Fruit fly (Drosophila melanogaster) whole organism, embryonic: ENCODE data around the gene Vha16-3.

ENCODE experiments used
- Antp ChIP-seq: fragments of 200-800 bp; sonication (Bioruptor generic); optimal IDR thresholded peaks from 3 replicates; lab custom pipeline; 2016; ENCODE audit warnings: missing biosample characterization, missing genetic modification characterization
- Asciz ChIP-seq: fragments of 200-800 bp; sonication (Bioruptor generic); optimal IDR thresholded peaks from 2 replicates; lab custom pipeline; 2017; ENCODE audit warnings: missing biosample characterization, mild to moderate bottlenecking, missing genetic modification characterization, missing genetic modification reagents
- Bdp1 ChIP-seq: fragments of 200-800 bp; sonication (Bioruptor generic); optimal IDR thresholded peaks from 3 replicates; lab custom pipeline; 2016; ENCODE audit warnings: missing biosample characterization, missing genetic modification characterization
- CG1024 ChIP-seq: fragments of 200-800 bp; sonication (Bioruptor generic); IDR thresholded peaks from 2 replicates; pipeline ENCODE4 v1.3.6; 2022; ENCODE audit warnings: missing biosample characterization, missing genetic modification characterization
- CG10959 ChIP-seq: fragments of 200-800 bp; sonication (Bioruptor generic); IDR thresholded peaks from 2 replicates; pipeline ENCODE4 v1.3.6; 2022; ENCODE audit warnings: missing biosample characterization, missing genetic modification characterization
- CG12391 ChIP-seq: fragments of 200-800 bp; sonication (Bioruptor generic); optimal IDR thresholded peaks from 3 replicates; lab custom pipeline; 2018; ENCODE audit warnings: missing biosample characterization, mild to moderate bottlenecking, missing genetic modification characterization, moderate library complexity
- CG13424 ChIP-seq: fragments of 200-800 bp; sonication (Bioruptor generic); optimal IDR thresholded peaks from 2 replicates; lab custom pipeline; 2019; ENCODE audit warnings: missing biosample characterization, mild to moderate bottlenecking, missing genetic modification characterization, moderate library complexity
- CG14441 ChIP-seq: fragments of 200-800 bp; sonication (Bioruptor generic); IDR thresholded peaks from 2 replicates; pipeline ENCODE4 v1.3.6; 2022; ENCODE audit warnings: missing biosample characterization, missing genetic modification characterization
- CG15269 ChIP-seq: fragments of 200-800 bp; sonication (Bioruptor generic); optimal IDR thresholded peaks from 2 replicates; lab custom pipeline; 2018; ENCODE audit warnings: missing biosample characterization, mild to moderate bottlenecking, missing genetic modification characterization, moderate library complexity
- CG16813 ChIP-seq: fragments of 200-800 bp; sonication (Bioruptor generic); IDR thresholded peaks from 3 replicates; pipeline ENCODE4 v1.3.6; 2022; ENCODE audit warnings: missing biosample characterization, missing genetic modification characterization; ENCODE audit not compliant: partially characterized antibody
- CG17359 ChIP-seq: fragments of 200-800 bp; sonication (Bioruptor generic); optimal IDR thresholded peaks from 3 replicates; lab custom pipeline; 2018; ENCODE audit warnings: missing biosample characterization, mild to moderate bottlenecking, missing genetic modification characterization, moderate library complexity
- CG17385 ChIP-seq: fragments of 200-800 bp; sonication (Bioruptor generic); optimal IDR thresholded peaks from 3 replicates; lab custom pipeline; 2018; ENCODE audit warnings: missing biosample characterization, mild to moderate bottlenecking, missing genetic modification characterization
- CG18262 ChIP-seq: fragments of 200-800 bp; optimal IDR thresholded peaks from 3 replicates; lab custom pipeline; 2019; ENCODE audit warnings: missing biosample characterization, mild to moderate bottlenecking, missing genetic modification characterization, moderate library complexity
- CG31441 ChIP-seq: fragments of 200-800 bp; sonication (Bioruptor generic); IDR thresholded peaks from 2 replicates; pipeline ENCODE4 v1.3.6; 2022; ENCODE audit warnings: missing biosample characterization, missing genetic modification characterization
- CG34376 ChIP-seq: fragments of 200-800 bp; sonication (Bioruptor generic); optimal IDR thresholded peaks from 2 replicates; lab custom pipeline; 2018; ENCODE audit warnings: missing biosample characterization, mild to moderate bottlenecking, missing genetic modification characterization
- CG4820 ChIP-seq: fragments of 200-800 bp; sonication (Bioruptor generic); optimal IDR thresholded peaks from 3 replicates; lab custom pipeline; 2016; ENCODE audit warnings: missing biosample characterization, missing genetic modification characterization
- CG6175 ChIP-seq: fragments of 200-800 bp; sonication (Bioruptor generic); IDR thresholded peaks from 3 replicates; pipeline ENCODE4 v1.3.6; 2022; ENCODE audit warnings: missing biosample characterization, missing genetic modification characterization
- CG6254 ChIP-seq: fragments of 200-800 bp; sonication (Bioruptor generic); optimal IDR thresholded peaks from 3 replicates; lab custom pipeline; 2017; ENCODE audit warnings: mild to moderate bottlenecking, missing biosample characterization, missing genetic modification reagents, missing genetic modification characterization
- CG7556 ChIP-seq: fragments of 200-800 bp; sonication (Bioruptor generic); optimal IDR thresholded peaks from 2 replicates; lab custom pipeline; 2017; ENCODE audit warnings: missing biosample characterization, mild to moderate bottlenecking, missing genetic modification characterization
- CG8089 ChIP-seq: fragments of 200-800 bp; sonication (Bioruptor generic); optimal IDR thresholded peaks from 3 replicates; lab custom pipeline; 2016; ENCODE audit warnings: missing biosample characterization, missing genetic modification characterization
- CG9437 ChIP-seq: fragments of 200-800 bp; sonication (Bioruptor generic); optimal IDR thresholded peaks from 2 replicates; lab custom pipeline; 2018; ENCODE audit warnings: missing biosample characterization, mild to moderate bottlenecking, missing genetic modification characterization
- CoRest ChIP-seq: fragments of 200-800 bp; sonication (Bioruptor generic); optimal IDR thresholded peaks from 3 replicates; lab custom pipeline; 2018; ENCODE audit warnings: missing biosample characterization, mild to moderate bottlenecking, missing genetic modification characterization, moderate library complexity
- D19A ChIP-seq: fragments of 200-800 bp; optimal IDR thresholded peaks from 3 replicates; lab custom pipeline; 2019; ENCODE audit warnings: missing biosample characterization, mild to moderate bottlenecking, missing genetic modification characterization, moderate library complexity
- Dek ChIP-seq: fragments of 200-800 bp; sonication (Bioruptor generic); optimal IDR thresholded peaks from 3 replicates; lab custom pipeline; 2019; ENCODE audit warnings: missing biosample characterization, mild to moderate bottlenecking, missing genetic modification characterization, moderate library complexity
- Drgx ChIP-seq: fragments of 200-800 bp; sonication (Bioruptor generic); IDR thresholded peaks from 2 replicates; pipeline ENCODE4 v1.3.6; 2022; ENCODE audit warnings: missing biosample characterization, missing genetic modification characterization
- Gsc ChIP-seq: fragments of 200-800 bp; sonication (Bioruptor generic); IDR thresholded peaks from 2 replicates; pipeline ENCODE4 v1.3.6; 2022; ENCODE audit warnings: missing biosample characterization, missing genetic modification characterization
- Hr39 ChIP-seq: fragments of >200 bp; optimal IDR thresholded peaks from 2 replicates; lab custom pipeline; 2017
- Hr51 ChIP-seq, 2 experiments: fragments of 200-800 bp; sonication (Bioruptor generic); optimal IDR thresholded peaks; 2 replicates in 1 of 2; 3 replicates in 1 of 2; lab custom pipeline; 2016 to 2018; ENCODE audit warnings: missing biosample characterization in 2 of 2, missing genetic modification characterization in 2 of 2, mild to moderate bottlenecking in 1 of 2, moderate library complexity in 1 of 2
- Mrtf ChIP-seq: fragments of 200-800 bp; sonication (Bioruptor generic); IDR thresholded peaks from 3 replicates; pipeline ENCODE4 v1.3.6; 2022; ENCODE audit warnings: missing biosample characterization, missing genetic modification characterization
- PHDP ChIP-seq: fragments of 200-800 bp; sonication (Bioruptor generic); optimal IDR thresholded peaks from 3 replicates; lab custom pipeline; 2018; ENCODE audit warnings: missing biosample characterization, mild to moderate bottlenecking, missing genetic modification characterization, moderate library complexity
- Ptx1 ChIP-seq: fragments of 200-800 bp; sonication (Bioruptor generic); IDR thresholded peaks from 2 replicates; pipeline ENCODE4 v1.3.6; 2022; ENCODE audit warnings: missing biosample characterization, missing genetic modification characterization
- Sox100B ChIP-seq: fragments of 200-800 bp; sonication (Bioruptor generic); optimal IDR thresholded peaks from 3 replicates; lab custom pipeline; 2018; ENCODE audit warnings: missing biosample characterization, mild to moderate bottlenecking, missing genetic modification characterization
- Sox102F ChIP-seq: fragments of 200-800 bp; sonication (Bioruptor generic); optimal IDR thresholded peaks from 2 replicates; lab custom pipeline; 2018; ENCODE audit warnings: missing biosample characterization, mild to moderate bottlenecking, missing genetic modification characterization, moderate library complexity
- Ssrp ChIP-seq: fragments of 200-800 bp; sonication (Bioruptor generic); optimal IDR thresholded peaks from 2 replicates; lab custom pipeline; 2018; ENCODE audit warnings: missing biosample characterization, mild to moderate bottlenecking, missing genetic modification characterization, moderate library complexity
- bab2 ChIP-seq: fragments of 200-800 bp; sonication (Bioruptor generic); optimal IDR thresholded peaks from 2 replicates; lab custom pipeline; 2016; ENCODE audit warnings: missing biosample characterization, missing genetic modification characterization
- bigmax ChIP-seq: fragments of 200-800 bp; sonication (Bioruptor generic); optimal IDR thresholded peaks from 2 replicates; lab custom pipeline; 2018; ENCODE audit warnings: missing biosample characterization, mild to moderate bottlenecking, missing genetic modification characterization
- btn ChIP-seq: fragments of 200-800 bp; sonication (Bioruptor generic); optimal IDR thresholded peaks from 2 replicates; lab custom pipeline; 2016; ENCODE audit warnings: missing biosample characterization, missing genetic modification characterization
- dmrt99B ChIP-seq: fragments of 200-800 bp; sonication (Bioruptor generic); optimal IDR thresholded peaks from 2 replicates; lab custom pipeline; 2018; ENCODE audit warnings: missing biosample characterization, mild to moderate bottlenecking, missing genetic modification characterization, moderate library complexity
- dysf ChIP-seq: fragments of 200-800 bp; sonication (Bioruptor generic); IDR thresholded peaks from 3 replicates; pipeline ENCODE4 v1.3.6; 2022; ENCODE audit warnings: missing biosample characterization, missing genetic modification characterization
- gfzf ChIP-seq: fragments of 200-800 bp; sonication (Bioruptor generic); optimal IDR thresholded peaks from 2 replicates; lab custom pipeline; 2016; ENCODE audit warnings: missing biosample characterization, mild to moderate bottlenecking, missing genetic modification characterization, moderate library complexity
- lov ChIP-seq, 2 experiments: fragments of 200-800 bp in 1 of 2; fragments of >200 bp in 1 of 2; sonication (Bioruptor generic) in 1 of 2; IDR thresholded peaks in 1 of 2; optimal IDR thresholded peaks in 1 of 2; 2 replicates in 1 of 2; 3 replicates in 1 of 2; pipeline versions ENCODE4 v1.3.6 to Lab custom; 2017 to 2022; ENCODE audit warnings: missing biosample characterization in 1 of 2, missing genetic modification characterization in 1 of 2
- mld ChIP-seq: fragments of 200-800 bp; sonication (Bioruptor generic); IDR thresholded peaks from 3 replicates; pipeline ENCODE4 v1.3.6; 2022; ENCODE audit warnings: missing biosample characterization, missing genetic modification characterization; ENCODE audit not compliant: partially characterized antibody
- org-1 ChIP-seq: fragments of 200-800 bp; sonication (Bioruptor generic); optimal IDR thresholded peaks from 2 replicates; lab custom pipeline; 2017; ENCODE audit warnings: missing biosample characterization, missing genetic modification characterization
- pan ChIP-seq, 4 experiments: fragments of >200 bp in 3 of 4; fragments of 200-800 bp in 1 of 4; sonication (Bioruptor generic) in 1 of 4; optimal IDR thresholded peaks in 3 of 4; IDR thresholded peaks in 1 of 4; 2 replicates each; pipeline versions ENCODE4 v1.3.6 to Lab custom; 2017 to 2022; ENCODE audit warnings: missing biosample characterization in 2 of 4, missing genetic modification characterization in 2 of 4, mixed read lengths in 1 of 4
- stc ChIP-seq: fragments of 200-800 bp; sonication (Bioruptor generic); IDR thresholded peaks from 2 replicates; pipeline ENCODE4 v1.3.6; 2022; ENCODE audit warnings: missing biosample characterization, missing genetic modification characterization
- tap ChIP-seq: fragments of 200-800 bp; optimal IDR thresholded peaks from 3 replicates; lab custom pipeline; 2019; ENCODE audit warnings: missing biosample characterization, mild to moderate bottlenecking, missing genetic modification characterization, moderate library complexity

The Vha16-3 gene

dm6 chr3L:11444169-11444568 is 28.9 kb upstream of the Vha16-3 start (continued):
- TF ChIP-seq CG15269: peak; percentile 21
- peak; percentile 26 for TF ChIP-seq CG17385
- peak; percentile 11 for TF ChIP-seq CG12391 (tag; lab: Kevin White, UChicago)
- peak; percentile 35; the same call in 1 of the 2 replicates for TF ChIP-seq CG31441 (GFP tag; lab: Robert Waterston, UW)
- peak; percentile 56 for TF ChIP-seq CoRest
- TF ChIP-seq Asciz (GFP tag; lab: Kevin White, UChicago): peak; percentile 13
- TF ChIP-seq CG18262: peak; percentile 47
- TF ChIP-seq Ptx1 (GFP tag; lab: Robert Waterston, UW): peak; percentile 39; the same call in 1 of the 2 replicates
- TF ChIP-seq PHDP: peak; percentile 7
- TF ChIP-seq CG7556 (GFP tag; lab: Kevin White, UChicago): peak; percentile 19
- peak; percentile 62 for TF ChIP-seq Sox100B (GFP tag; lab: Kevin White, UChicago)
- peak; percentile 9 for TF ChIP-seq Dek
- no peak for TF ChIP-seq bab2 (GFP tag; lab: Kevin White, UChicago)
- no peak for TF ChIP-seq dysf (GFP tag; lab: Robert Waterston, UW)
- peak; percentile 60 for TF ChIP-seq Sox102F
- TF ChIP-seq tap (tag; lab: Kevin White, UChicago): peak; percentile 35
- peak; percentile 33 for TF ChIP-seq Ssrp (tag; lab: Kevin White, UChicago)
- TF ChIP-seq D19A: peak; percentile 89
- peak; percentile 47 for TF ChIP-seq CG13424 (tag; lab: Kevin White, UChicago)
- peak; percentile 7 for TF ChIP-seq CG9437 (GFP tag; lab: Kevin White, UChicago)
- no peak for TF ChIP-seq lov (optimal IDR thresholded peaks at IDR 0.05; lab: Kevin White, UChicago)
- no peak for TF ChIP-seq lov (GFP tag; IDR thresholded peaks at IDR 0.05; lab: Robert Waterston, UW)
- peak in 1 of 2 experiments; percentile 62 for TF ChIP-seq Hr51 (GFP tag; optimal IDR thresholded peaks at IDR 0.05; lab: Kevin White, UChicago)

- TF ChIP-seq CG8089 (GFP tag; lab: Kevin White, UChicago) (no peak), Ptx1 (GFP tag; lab: Robert Waterston, UW) (no peak), CG14441 (no peak), stc (GFP tag; lab: Robert Waterston, UW) (no peak), mld (no peak), gfzf (GFP tag; lab: Kevin White, UChicago) (no peak), btn (GFP tag; lab: Kevin White, UChicago) (no peak), org-1 (GFP tag; lab: Kevin White, UChicago) (no peak), bigmax (GFP tag; lab: Kevin White, UChicago) (no peak), Gsc (GFP tag; lab: Robert Waterston, UW) (no peak), Dek (no peak), CG6175 (no peak), Antp (GFP tag; lab: Kevin White, UChicago) (no peak), CG31441 (GFP tag; lab: Robert Waterston, UW) (no peak), Mrtf (no peak)
Observed at dm6 chr3L:11444861-11445260, 28.2 kb upstream of the Vha16-3 start, which contains the start of gene CG7557. Gene CG7557, plus strand, starts transcription at chr3L:11445161.

- TF ChIP-seq CG17385 (no peak), CG1024 (GFP tag; lab: Robert Waterston, UW) (0 out of 2 replicates have a peak, but pooled peaks have one; percentile 10), Ptx1 (GFP tag; lab: Robert Waterston, UW) (peak; percentile 23; the same call in 1 of the 2 replicates), Bdp1 (no peak), CG17359 (tag; lab: Kevin White, UChicago) (peak; percentile 26), CG34376 (GFP tag; lab: Kevin White, UChicago) (no peak), D19A (peak; percentile 63), CG31441 (GFP tag; lab: Robert Waterston, UW) (peak; percentile 56), Drgx (peak; percentile 90), Hr39 (no peak), CG10959 (0 out of 2 replicates have a peak, but pooled peaks have one; percentile 16), CG16813 (no peak), CG4820 (peak; percentile 9), CG6254 (GFP tag; lab: Kevin White, UChicago) (peak; percentile 28), pan (optimal IDR thresholded peaks at IDR 0.05; lab: Kevin White, UChicago) (no peak), pan (GFP tag; optimal IDR thresholded peaks at IDR 0.05 in 1 of 2, IDR thresholded peaks at IDR 0.05 in 1 of 2) (peak in 1 of 2 experiments; percentile 9), dmrt99B (tag; lab: Kevin White, UChicago) (peak; percentile 60)
Observed at dm6 chr3L:11447022-11447728, 25.9 kb upstream of the Vha16-3 start.
